Worm (Caenorhabditis elegans): ENCODE measurements around the gene T24E12.13.

The T24E12.13 gene

DNA sequence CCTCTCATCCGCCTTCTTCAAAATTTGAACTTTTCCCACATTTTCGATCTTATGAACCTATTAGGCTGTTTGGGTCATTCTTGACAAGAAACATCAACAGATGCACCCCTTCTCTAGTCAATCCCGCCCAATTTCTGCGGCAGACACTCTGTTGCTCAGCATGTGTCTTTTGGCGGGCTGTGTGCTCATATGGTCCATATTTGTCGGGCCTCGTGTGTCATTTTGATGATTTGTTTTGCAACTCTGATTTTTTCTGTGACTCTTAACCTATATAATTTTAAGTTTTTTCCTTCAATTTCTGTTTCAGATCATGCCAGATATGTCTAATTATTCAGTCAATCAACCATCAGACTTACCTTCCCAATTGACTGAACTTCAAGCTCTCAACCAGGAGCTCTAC, at the start of gene T24E12.13:
TSS of gene T24E12.13 (plus strand) at position 301 of the 400 bp plus-strand sequence.
- TF ChIP-seq snpc-4 (GFP tag; optimal IDR thresholded peaks at IDR 0.05), result no peak
- TF ChIP-seq snpc-4 (tag; optimal IDR thresholded peaks at IDR 0.05), result no peak
- no peak for TF ChIP-seq hsf-1 (GFP tag; IDR thresholded peaks at IDR 0.05)
- no peak for TF ChIP-seq madf-3 (GFP tag; IDR thresholded peaks at IDR 0.05)
- TF ChIP-seq ceh-79 (tag; optimal IDR thresholded peaks at IDR 0.05), result no peak
- TF ChIP-seq ztf-3 (GFP tag; optimal IDR thresholded peaks at IDR 0.05), result no peak
- TF ChIP-seq dox-1 (GFP tag; IDR thresholded peaks at IDR 0.05), result no peak
- TF ChIP-seq tbx-9 (tag; optimal IDR thresholded peaks at IDR 0.05; ENCODE audit: borderline replicate concordance), result no peak
- TF ChIP-seq let-607 (tag; optimal IDR thresholded peaks at IDR 0.05), result no peak
- no peak for TF ChIP-seq gei-17 (GFP tag; optimal IDR thresholded peaks at IDR 0.05)
- TF ChIP-seq Y53F4B.3 (GFP tag; IDR thresholded peaks at IDR 0.05), result no peak
- TF ChIP-seq sptf-2 (GFP tag; optimal IDR thresholded peaks at IDR 0.05), result no peak
- TF ChIP-seq snpc-1.3 (tag; optimal IDR thresholded peaks at IDR 0.05; ENCODE audit: insufficient read depth), result no peak

DNA sequence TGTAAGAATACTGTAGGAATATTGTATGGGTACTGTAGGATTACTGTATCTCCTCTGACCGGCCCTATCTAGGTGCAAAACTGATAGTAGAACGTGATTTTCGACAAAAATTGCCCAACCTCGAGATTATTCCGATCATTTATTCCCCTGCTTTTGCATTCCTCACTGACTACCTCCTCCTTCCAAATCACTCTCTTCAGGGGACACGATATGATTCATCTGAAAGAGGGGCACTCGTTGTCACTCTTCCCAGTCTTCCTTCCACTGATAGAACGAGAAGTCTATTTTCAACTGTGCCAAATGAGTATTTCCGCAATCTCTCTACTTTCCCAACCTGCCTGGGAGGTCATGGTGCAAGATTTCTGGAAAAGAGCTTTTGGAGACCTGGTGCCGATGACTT, 47.6 kb upstream of the T24E12.13 start, which contains the start of gene F12E12.2:
TSS of gene F12E12.2 (plus strand) at position 301 of the 400 bp plus-strand sequence.
- no peak for TF ChIP-seq B0261.1 (tag; optimal IDR thresholded peaks at IDR 0.05)
- no peak for TF ChIP-seq F37B4.10 (GFP tag; IDR thresholded peaks at IDR 0.05)
- no peak for TF ChIP-seq K11D2.4 (GFP tag; IDR thresholded peaks at IDR 0.05)
- TF ChIP-seq fkh-3 (tag; optimal IDR thresholded peaks at IDR 0.05), result no peak
- TF ChIP-seq ztf-22 (GFP tag; optimal IDR thresholded peaks at IDR 0.05), result no peak
- TF ChIP-seq let-526 (GFP tag; IDR thresholded peaks at IDR 0.05), result no peak
- TF ChIP-seq nhr-27 (tag; optimal IDR thresholded peaks at IDR 0.05), result no peak
- no peak for TF ChIP-seq rpc-1 (optimal IDR thresholded peaks at IDR 0.05)
- TF ChIP-seq rpc-1 (tag; optimal IDR thresholded peaks at IDR 0.05), result no peak
- no peak for TF ChIP-seq ztf-3 (GFP tag; optimal IDR thresholded peaks at IDR 0.05)
- TF ChIP-seq atf-7 (tag; optimal IDR thresholded peaks at IDR 0.05), result no peak
- TF ChIP-seq mxl-1 (tag; optimal IDR thresholded peaks at IDR 0.05), result no peak
- TF ChIP-seq B0035.1 (tag; optimal IDR thresholded peaks at IDR 0.05), result no peak
- TF ChIP-seq athp-1 (tag; optimal IDR thresholded peaks at IDR 0.05), result no peak
- no peak for TF ChIP-seq pha-4 (tag; optimal IDR thresholded peaks at IDR 0.05)
- no peak for TF ChIP-seq C17E4.6 (GFP tag; IDR thresholded peaks at IDR 0.05)
- no peak for TF ChIP-seq nfya-2 (GFP tag; IDR thresholded peaks at IDR 0.05)
- TF ChIP-seq Y56A3A.18 (GFP tag; IDR thresholded peaks at IDR 0.05), result no peak

ce11 chrII:3741584-3741983, 45.7 kb upstream of the T24E12.13 start, which contains the start of gene F12E12.1:
F12E12.1 (plus strand) TSS chrII:3741884.
- TF ChIP-seq hsf-1 (GFP tag; IDR thresholded peaks at IDR 0.05) (no peak), tbx-9 (tag; optimal IDR thresholded peaks at IDR 0.05; ENCODE audit: borderline replicate concordance) (no peak)

DNA sequence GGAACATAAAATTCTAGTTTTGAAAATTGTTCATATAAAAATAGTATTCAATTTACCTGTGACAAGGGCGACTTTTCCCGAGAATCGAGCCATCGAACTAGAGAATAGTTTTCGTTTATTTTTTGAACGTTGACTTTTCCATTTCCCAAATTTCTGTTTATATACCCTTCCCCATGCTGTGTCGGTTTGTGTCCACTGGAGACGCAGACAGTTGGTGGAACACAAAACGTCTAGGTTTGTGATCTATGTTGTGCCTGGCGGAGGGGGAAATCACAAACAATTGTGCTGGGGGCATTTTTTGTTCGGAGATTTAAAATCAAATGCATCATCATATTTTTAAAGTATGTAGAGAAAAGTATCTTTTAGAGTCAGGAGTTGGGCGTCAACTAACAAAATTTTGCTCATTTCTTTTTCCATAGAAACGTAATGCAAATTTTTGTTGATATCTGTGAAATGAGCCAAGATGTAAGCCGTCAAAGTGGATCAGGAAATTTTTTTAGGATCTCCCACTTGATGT, 43.5 kb upstream of the T24E12.13 start, which contains the start of gene nta-1:
TSS of gene nta-1 (minus strand) at position 131 of the 517 bp plus-strand sequence.
- TF ChIP-seq pbrm-1 (GFP tag; IDR thresholded peaks at IDR 0.05) (no peak), nhr-27 (tag; optimal IDR thresholded peaks at IDR 0.05) (no peak), zfh-2 (GFP tag; conservative IDR thresholded peaks at IDR 0.05) (no peak), nfya-2 (GFP tag; IDR thresholded peaks at IDR 0.05) (no peak), tbx-9 (tag; optimal IDR thresholded peaks at IDR 0.05; ENCODE audit: borderline replicate concordance) (no peak), nhr-80 (tag; optimal IDR thresholded peaks at IDR 0.05) (peak; percentile 58), dox-1 (GFP tag; IDR thresholded peaks at IDR 0.05) (0 out of 2 replicates have a peak, but pooled peaks have one; percentile 11), sdz-38 (tag; optimal IDR thresholded peaks at IDR 0.05) (no peak), tbp1 (GFP tag; optimal IDR thresholded peaks at IDR 0.05) (peak; percentile 29)

Measured in whole organism, young adult.